Worm (Caenorhabditis elegans): ENCODE results near the gene W06G6.15.
"Not testable (repeated sequence)": the region's sequence is repeated elsewhere in the genome, so short reads cannot be mapped to it uniquely, and the experiment has no call there.

W06G6.15 gene

ce11 chrV:16648317-16649018 lies 5.9 kb upstream of the W06G6.15 start, which contains the start of gene W06G6.20 (continued):
- TF ChIP-seq zfp-2 (tag; optimal IDR thresholded peaks at IDR 0.05) (no peak), unc-130 (GFP tag; optimal IDR thresholded peaks at IDR 0.05) (no peak), lim-7 (GFP tag; IDR thresholded peaks at IDR 0.05) (peak; percentile 72), mdl-1 (tag; optimal IDR thresholded peaks at IDR 0.05) (no peak), nhr-48 (tag; optimal IDR thresholded peaks at IDR 0.05) (no peak), dve-1 (tag; optimal IDR thresholded peaks at IDR 0.05; ENCODE audit: insufficient read depth) (peak; percentile 11), D1046.2 (GFP tag; IDR thresholded peaks at IDR 0.05) (no peak), zag-1 (tag; optimal IDR thresholded peaks at IDR 0.05) (no peak), Y48G9A.11 (GFP tag; IDR thresholded peaks at IDR 0.05) (0 out of 2 replicates have a peak, but pooled peaks have one; percentile 10), ZK546.5 (tag; optimal IDR thresholded peaks at IDR 0.05) (no peak), php-3 (GFP tag; IDR thresholded peaks at IDR 0.05) (no peak), ZK337.2 (GFP tag; IDR thresholded peaks at IDR 0.05) (0 out of 2 replicates have a peak, but pooled peaks have one; percentile 40), F10B5.3 (tag; optimal IDR thresholded peaks at IDR 0.05) (no peak), nhr-111 (GFP tag; optimal IDR thresholded peaks at IDR 0.05) (no peak), ceh-28 (tag; optimal IDR thresholded peaks at IDR 0.05) (no peak), ces-1 (GFP tag; optimal IDR thresholded peaks at IDR 0.05) (no peak), snpc-1.2 (GFP tag; IDR thresholded peaks at IDR 0.05) (peak; percentile 62), nhr-6 (tag; optimal IDR thresholded peaks at IDR 0.05) (no peak), mdt-29 (GFP tag; IDR thresholded peaks at IDR 0.05) (0 out of 2 replicates have a peak, but pooled peaks have one; percentile 16)

ce11 chrV:16649200-16649599 lies 5.1 kb upstream of the W06G6.15 start, which contains the start of gene W06G6.11:
Gene W06G6.11 (minus strand): TSS chrV:16649300.
- TF ChIP-seq arid-1 (GFP tag; conservative IDR thresholded peaks at IDR 0.05); F49E8.2 (tag; optimal IDR thresholded peaks at IDR 0.05; ENCODE audit: borderline replicate concordance); zfp-2 (tag; optimal IDR thresholded peaks at IDR 0.05): not testable (repeated sequence)

- not testable (repeated sequence) for TF ChIP-seq attf-4 (tag; optimal IDR thresholded peaks at IDR 0.05); ama-1 (optimal IDR thresholded peaks at IDR 0.05); nhr-237 (tag; optimal IDR thresholded peaks at IDR 0.05)
Measured at ce11 chrV:16660816-16661215, 6.5 kb downstream of the W06G6.15 start, which contains the start of gene Y70C5B.2. Gene Y70C5B.2 (minus strand): TSS chrV:16660916.

- TF ChIP-seq spr-3 (GFP tag; optimal IDR thresholded peaks at IDR 0.05) (no peak), Y48G9A.11 (GFP tag; IDR thresholded peaks at IDR 0.05) (no peak), daf-19 (GFP tag; conservative IDR thresholded peaks at IDR 0.05) (no peak), ZK337.2 (GFP tag; IDR thresholded peaks at IDR 0.05) (no peak), nhr-28 (tag; optimal IDR thresholded peaks at IDR 0.05) (no peak), F44E2.7 (GFP tag; IDR thresholded peaks at IDR 0.05) (no peak), nhr-11 (tag; optimal IDR thresholded peaks at IDR 0.05) (no peak), duxl-1 (tag; optimal IDR thresholded peaks at IDR 0.05; ENCODE audit: poor library complexity) (no peak), sdz-12 (GFP tag; optimal IDR thresholded peaks at IDR 0.05) (no peak), dve-1 (tag; optimal IDR thresholded peaks at IDR 0.05; ENCODE audit: insufficient read depth) (no peak), ceh-32 (tag; optimal IDR thresholded peaks at IDR 0.05; ENCODE audit: poor library complexity) (no peak), attf-4 (tag; optimal IDR thresholded peaks at IDR 0.05) (no peak), daf-8 (GFP tag; IDR thresholded peaks at IDR 0.05) (no peak), F37D6.2 (tag; optimal IDR thresholded peaks at IDR 0.05) (no peak), fos-1 (tag; optimal IDR thresholded peaks at IDR 0.05) (no peak), rbr-2 (tag; optimal IDR thresholded peaks at IDR 0.05) (no peak)
Measured at ce11 chrV:16666647-16667046, 12.3 kb downstream of the W06G6.15 start, which contains the start of gene F14F8.14. Gene F14F8.14 (minus strand): TSS chrV:16666747.

Measured in whole organism, L4 larva.